Fruit fly (Drosophila melanogaster) whole organism, embryonic: Measurements from ENCODE around the gene phol.

Experiments used
- Abd-B ChIP-seq: fragments of 200-800 bp; sonication (Bioruptor generic); optimal IDR thresholded peaks from 2 replicates; lab custom pipeline; 2018; ENCODE audit warnings: missing biosample characterization, mild to moderate bottlenecking, missing genetic modification characterization, moderate library complexity
- Atf3 ChIP-seq: fragments of 200-800 bp; sonication (Bioruptor generic); optimal IDR thresholded peaks from 3 replicates; lab custom pipeline; 2016; ENCODE audit warnings: missing biosample characterization, missing genetic modification characterization
- B-H2 ChIP-seq: fragments of 200-800 bp; sonication (Bioruptor generic); optimal IDR thresholded peaks from 2 replicates; lab custom pipeline; 2018; ENCODE audit warnings: missing biosample characterization, mild to moderate bottlenecking, missing genetic modification characterization
- CG10267 ChIP-seq: fragments of 200-800 bp; sonication (Bioruptor generic); optimal IDR thresholded peaks from 2 replicates; lab custom pipeline; 2018; ENCODE audit warnings: missing biosample characterization, mild to moderate bottlenecking, missing genetic modification characterization, moderate library complexity
- CG10565 ChIP-seq: fragments of 200-800 bp; sonication (Bioruptor generic); optimal IDR thresholded peaks from 3 replicates; lab custom pipeline; 2016; ENCODE audit warnings: missing biosample characterization, mild to moderate bottlenecking, missing genetic modification characterization
- CG11560 ChIP-seq: fragments of 200-800 bp; sonication (Bioruptor generic); IDR thresholded peaks from 3 replicates; pipeline ENCODE4 v1.3.6; 2022; ENCODE audit warnings: missing biosample characterization, missing genetic modification characterization
- CG12071 ChIP-seq: fragments of 200-800 bp; sonication (Bioruptor generic); optimal IDR thresholded peaks from 3 replicates; lab custom pipeline; 2018; ENCODE audit warnings: missing biosample characterization, mild to moderate bottlenecking, missing genetic modification characterization
- CG12299 ChIP-seq: fragments of 200-800 bp; sonication (Bioruptor generic); optimal IDR thresholded peaks from 2 replicates; lab custom pipeline; 2018; ENCODE audit warnings: missing biosample characterization, mild to moderate bottlenecking, missing genetic modification characterization
- CG12769 ChIP-seq: fragments of 200-800 bp; sonication (Bioruptor generic); optimal IDR thresholded peaks from 2 replicates; lab custom pipeline; 2019; ENCODE audit warnings: missing biosample characterization, mild to moderate bottlenecking, missing genetic modification characterization, moderate library complexity
- CG13287 ChIP-seq: fragments of 200-800 bp; sonication (Bioruptor generic); IDR thresholded peaks from 2 replicates; pipeline ENCODE4 v1.3.6; 2022; ENCODE audit warnings: missing biosample characterization, missing genetic modification characterization; ENCODE audit not compliant: partially characterized antibody
- CG15073 ChIP-seq: fragments of 200-800 bp; sonication (Bioruptor generic); optimal IDR thresholded peaks from 2 replicates; lab custom pipeline; 2016; ENCODE audit warnings: missing biosample characterization, missing genetic modification characterization
- CG15696 ChIP-seq: fragments of 200-800 bp; sonication (Bioruptor generic); optimal IDR thresholded peaks from 2 replicates; lab custom pipeline; 2019; ENCODE audit warnings: missing biosample characterization, mild to moderate bottlenecking, missing genetic modification characterization, moderate library complexity
- CG16779 ChIP-seq: fragments of 200-800 bp; sonication (Bioruptor generic); IDR thresholded peaks from 2 replicates; pipeline ENCODE4 v1.3.6; 2022; ENCODE audit warnings: missing biosample characterization, missing genetic modification characterization
- CG16813 ChIP-seq: fragments of 200-800 bp; sonication (Bioruptor generic); IDR thresholded peaks from 3 replicates; pipeline ENCODE4 v1.3.6; 2022; ENCODE audit warnings: missing biosample characterization, missing genetic modification characterization; ENCODE audit not compliant: partially characterized antibody
- CG30431 ChIP-seq: fragments of 200-800 bp; sonication (Bioruptor generic); optimal IDR thresholded peaks from 2 replicates; lab custom pipeline; 2017; ENCODE audit warnings: missing biosample characterization, missing genetic modification characterization
- CG3838 ChIP-seq: fragments of 200-800 bp; sonication (Bioruptor generic); optimal IDR thresholded peaks from 3 replicates; lab custom pipeline; 2016; ENCODE audit warnings: missing biosample characterization, missing genetic modification characterization
- CG4404 ChIP-seq: fragments of 200-800 bp; sonication (Bioruptor generic); IDR thresholded peaks from 2 replicates; pipeline ENCODE4 v1.3.6; 2022; ENCODE audit warnings: missing biosample characterization, missing genetic modification characterization
- CG4707 ChIP-seq: fragments of 200-800 bp; sonication (Bioruptor generic); optimal IDR thresholded peaks from 2 replicates; lab custom pipeline; 2018; ENCODE audit warnings: missing biosample characterization, mild to moderate bottlenecking, missing genetic modification characterization, moderate library complexity
- CG6765 ChIP-seq: fragments of 200-800 bp; sonication (Bioruptor generic); optimal IDR thresholded peaks from 3 replicates; lab custom pipeline; 2017; ENCODE audit warnings: missing biosample characterization, mild to moderate bottlenecking, missing genetic modification characterization
- CG8924 ChIP-seq: fragments of 200-800 bp; optimal IDR thresholded peaks from 3 replicates; lab custom pipeline; 2019; ENCODE audit warnings: missing biosample characterization, mild to moderate bottlenecking, missing genetic modification characterization, moderate library complexity
- CHES-1-like ChIP-seq: fragments of 200-800 bp; sonication (Bioruptor generic); optimal IDR thresholded peaks from 2 replicates; lab custom pipeline; 2016; ENCODE audit warnings: missing biosample characterization, missing genetic modification characterization
- CoRest ChIP-seq: fragments of 200-800 bp; sonication (Bioruptor generic); optimal IDR thresholded peaks from 3 replicates; lab custom pipeline; 2018; ENCODE audit warnings: missing biosample characterization, mild to moderate bottlenecking, missing genetic modification characterization, moderate library complexity
- Dbx ChIP-seq: fragments of 200-800 bp; sonication (Bioruptor generic); IDR thresholded peaks from 3 replicates; pipeline ENCODE4 v1.3.6; 2022; ENCODE audit warnings: missing biosample characterization, missing genetic modification characterization
- E2f1 ChIP-seq: fragments of 200-800 bp; sonication (Bioruptor generic); IDR thresholded peaks from 2 replicates; pipeline ENCODE4 v1.3.6; 2022; ENCODE audit warnings: missing biosample characterization, missing genetic modification characterization
- E2f2 ChIP-seq: fragments of 200-800 bp; sonication (Bioruptor generic); IDR thresholded peaks from 2 replicates; pipeline ENCODE4 v1.3.6; 2022; ENCODE audit warnings: missing biosample characterization, missing genetic modification characterization
- Eip74EF ChIP-seq, 2 experiments: fragments of 200-800 bp in 1 of 2; fragments of >200 bp in 1 of 2; sonication (Bioruptor generic) in 1 of 2; optimal IDR thresholded peaks; 2 replicates each; lab custom pipeline; 2017 to 2019; ENCODE audit warnings: missing biosample characterization in 2 of 2, missing genetic modification characterization in 2 of 2, mild to moderate bottlenecking in 1 of 2, moderate library complexity in 1 of 2
- Gsc ChIP-seq: fragments of 200-800 bp; sonication (Bioruptor generic); IDR thresholded peaks from 2 replicates; pipeline ENCODE4 v1.3.6; 2022; ENCODE audit warnings: missing biosample characterization, missing genetic modification characterization
- Jarid2 ChIP-seq: fragments of 200-800 bp; sonication (Bioruptor generic); optimal IDR thresholded peaks from 3 replicates; lab custom pipeline; 2017; ENCODE audit warnings: mild to moderate bottlenecking, missing biosample characterization, missing genetic modification reagents, missing genetic modification characterization
- Kr ChIP-seq: fragments of 200-800 bp; sonication (Bioruptor generic); optimal IDR thresholded peaks from 2 replicates; lab custom pipeline; 2017; ENCODE audit warnings: missing biosample characterization, mild to moderate bottlenecking, missing genetic modification characterization
- Med ChIP-seq: fragments of 200-800 bp; sonication (Bioruptor generic); peaks from one replicate; lab custom pipeline; 2016; ENCODE audit warnings: missing biosample characterization, missing genetic modification characterization, mild to moderate bottlenecking, inconsistent platforms, moderate library complexity
- NC2α ChIP-seq: fragments of 200-800 bp; sonication (Bioruptor generic); optimal IDR thresholded peaks from 2 replicates; lab custom pipeline; 2016; ENCODE audit warnings: missing biosample characterization, missing genetic modification characterization
- Nf-YA ChIP-seq: fragments of 200-800 bp; sonication (Bioruptor generic); IDR thresholded peaks from 2 replicates; pipeline ENCODE4 v1.3.6; 2022; ENCODE audit warnings: missing biosample characterization, missing genetic modification characterization
- Sry-δ ChIP-seq: fragments of 200-800 bp; sonication (Bioruptor generic); optimal IDR thresholded peaks from 2 replicates; lab custom pipeline; 2016; ENCODE audit warnings: missing biosample characterization, missing genetic modification characterization
- YL-1 ChIP-seq: fragments of 200-800 bp; sonication (Bioruptor generic); optimal IDR thresholded peaks from 3 replicates; lab custom pipeline; 2017; ENCODE audit warnings: missing biosample characterization, mild to moderate bottlenecking, missing genetic modification characterization
- ac ChIP-seq: fragments of 200-800 bp; sonication (Bioruptor generic); optimal IDR thresholded peaks from 3 replicates; lab custom pipeline; 2017; ENCODE audit warnings: missing biosample characterization, mild to moderate bottlenecking, missing genetic modification characterization
- corto ChIP-seq: fragments of 200-800 bp; sonication (Bioruptor generic); optimal IDR thresholded peaks from 2 replicates; lab custom pipeline; 2016; ENCODE audit warnings: missing biosample characterization, mild to moderate bottlenecking, missing genetic modification characterization, moderate library complexity
- disco-r ChIP-seq: fragments of 200-800 bp; sonication (Bioruptor generic); optimal IDR thresholded peaks from 2 replicates; lab custom pipeline; 2016; ENCODE audit warnings: missing biosample characterization, missing genetic modification characterization
- fd3F ChIP-seq: fragments of 200-800 bp; sonication (Bioruptor generic); optimal IDR thresholded peaks from 2 replicates; lab custom pipeline; 2018; ENCODE audit warnings: missing biosample characterization, mild to moderate bottlenecking, missing genetic modification characterization, moderate library complexity
- hb ChIP-seq: fragments of 200-800 bp; sonication (Bioruptor generic); IDR thresholded peaks from 3 replicates; pipeline ENCODE4 v1.3.6; 2022; ENCODE audit warnings: missing biosample characterization, missing genetic modification characterization; ENCODE audit not compliant: partially characterized antibody
- hbn ChIP-seq: fragments of 200-800 bp; sonication (Bioruptor generic); IDR thresholded peaks from 2 replicates; pipeline ENCODE4 v1.3.6; 2022; ENCODE audit warnings: missing biosample characterization, missing genetic modification characterization; ENCODE audit not compliant: partially characterized antibody
- kah ChIP-seq: fragments of 200-800 bp; sonication (Bioruptor generic); optimal IDR thresholded peaks from 2 replicates; lab custom pipeline; 2018; ENCODE audit warnings: missing biosample characterization, mild to moderate bottlenecking, missing genetic modification characterization
- kay ChIP-seq: fragments of 200-800 bp; sonication (Bioruptor generic); optimal IDR thresholded peaks from 2 replicates; lab custom pipeline; 2016; ENCODE audit warnings: missing biosample characterization, missing genetic modification characterization
- lbe ChIP-seq: fragments of 200-800 bp; sonication (Bioruptor generic); optimal IDR thresholded peaks from 2 replicates; lab custom pipeline; 2016; ENCODE audit warnings: missing biosample characterization, mild to moderate bottlenecking, missing genetic modification characterization
- lmd ChIP-seq: fragments of 200-800 bp; sonication (Bioruptor generic); IDR thresholded peaks from 2 replicates; pipeline ENCODE4 v1.3.6; 2022; ENCODE audit warnings: missing biosample characterization, missing genetic modification characterization
- lola ChIP-seq, 3 experiments: fragments of >200 bp in 2 of 3; fragments of 200-800 bp in 1 of 3; sonication (Bioruptor generic) in 1 of 3; optimal IDR thresholded peaks; 2 replicates each; lab custom pipeline; 2017 to 2019; ENCODE audit warnings: missing biosample characterization in 3 of 3, missing genetic modification characterization in 3 of 3, mild to moderate bottlenecking in 1 of 3, moderate library complexity in 1 of 3
- odd ChIP-seq: fragments of 200-800 bp; sonication (Bioruptor generic); optimal IDR thresholded peaks from 2 replicates; lab custom pipeline; 2017; ENCODE audit warnings: missing biosample characterization, mild to moderate bottlenecking, missing genetic modification characterization
- peb ChIP-seq: fragments of 200-800 bp; sonication (Bioruptor generic); IDR thresholded peaks from 2 replicates; pipeline ENCODE4 v1.3.6; 2022; ENCODE audit warnings: missing biosample characterization, missing genetic modification characterization
- sob ChIP-seq: fragments of 200-800 bp; sonication (Bioruptor generic); IDR thresholded peaks from 2 replicates; pipeline ENCODE4 v1.3.6; 2022; ENCODE audit warnings: missing biosample characterization, missing genetic modification characterization
- tin ChIP-seq: fragments of 200-800 bp; sonication (Bioruptor generic); optimal IDR thresholded peaks from 3 replicates; lab custom pipeline; 2016; ENCODE audit warnings: missing biosample characterization, missing genetic modification characterization
- zfh2 ChIP-seq: fragments of 200-800 bp; sonication (Bioruptor generic); optimal IDR thresholded peaks from 2 replicates; lab custom pipeline; 2016; ENCODE audit warnings: missing biosample characterization, missing genetic modification characterization

Gene phol

DNA sequence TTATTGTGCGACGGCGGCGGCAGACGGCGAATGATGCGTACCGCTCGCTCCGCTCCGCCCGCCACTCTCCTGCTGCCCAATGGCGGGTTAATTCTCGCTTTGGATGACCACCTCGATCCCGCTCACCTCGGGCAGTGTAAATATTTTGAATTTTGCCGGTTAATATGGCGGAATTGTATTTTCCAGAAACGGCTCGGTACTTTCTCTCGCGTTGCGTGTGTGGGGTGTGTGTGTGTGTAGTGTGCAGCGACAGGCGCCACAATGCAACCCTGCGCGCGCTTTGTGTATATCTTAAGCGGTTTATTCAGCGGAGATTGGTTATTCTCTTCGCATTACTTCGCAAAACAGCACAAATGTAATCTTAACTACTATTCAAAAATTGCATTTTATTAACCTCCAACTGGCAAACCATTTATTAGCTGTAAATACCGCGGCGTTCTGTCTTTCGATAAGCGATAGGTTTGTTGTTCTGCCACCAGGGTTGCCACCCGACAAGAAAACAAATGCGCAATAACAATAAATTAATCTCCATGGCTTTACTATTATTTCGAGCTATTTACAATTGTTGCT lies at the start of gene phol, which contains the start of gene CG3552 (continued):
- TF ChIP-seq Gsc (GFP tag; lab: Robert Waterston, UW) = no peak
- TF ChIP-seq CG30431 (GFP tag; lab: Kevin White, UChicago) = no peak
- peak; percentile 10 for TF ChIP-seq CG12769 (tag; lab: Kevin White, UChicago)
- TF ChIP-seq CG4404 (GFP tag; lab: Robert Waterston, UW) = no peak
- TF ChIP-seq fd3F = no peak
- TF ChIP-seq Jarid2 (GFP tag; lab: Kevin White, UChicago) = no peak
- no peak for TF ChIP-seq CG15073 (GFP tag; lab: Kevin White, UChicago)
- peak; percentile 51 for TF ChIP-seq CG8924
- TF ChIP-seq Med (GFP tag; lab: Kevin White, UChicago) = peak; percentile 82
- TF ChIP-seq E2f1 (GFP tag; lab: Robert Waterston, UW) = no peak
- no peak for TF ChIP-seq lola (GFP tag; optimal IDR thresholded peaks at IDR 0.05; lab: Kevin White, UChicago)
- 0 out of 2 replicates have a peak, but pooled peaks have one; percentile 6 for TF ChIP-seq sob (GFP tag; lab: Robert Waterston, UW)
- no peak for TF ChIP-seq NC2α (GFP tag; lab: Kevin White, UChicago)
- no peak for TF ChIP-seq CG12071 (GFP tag; lab: Kevin White, UChicago)
- TF ChIP-seq Abd-B = peak; percentile 18
- TF ChIP-seq Dbx = no peak
- TF ChIP-seq corto = no peak
- TF ChIP-seq hb (GFP tag; lab: Robert Waterston, UW) = peak; percentile 45; the same call in 1 of the 3 replicates
- TF ChIP-seq CG10267 = peak; percentile 48
- TF ChIP-seq kay = no peak
- peak; percentile 62 for TF ChIP-seq Sry-δ (GFP tag; lab: Kevin White, UChicago)
- TF ChIP-seq CG3838 (GFP tag; lab: Kevin White, UChicago) = no peak
- no peak for TF ChIP-seq CG4707 (GFP tag; lab: Kevin White, UChicago)
- no peak for TF ChIP-seq lbe (GFP tag; lab: Kevin White, UChicago)
- no peak for TF ChIP-seq CG16779
- TF ChIP-seq CoRest (tag; lab: Kevin White, UChicago) = peak; percentile 24
- TF ChIP-seq Atf3 (GFP tag; lab: Kevin White, UChicago) = no peak
- TF ChIP-seq CG16813 (GFP tag; lab: Robert Waterston, UW) = peak; percentile 53; the same call in 2 of the 3 replicates
- no peak for TF ChIP-seq tin (GFP tag; lab: Kevin White, UChicago)
- no peak for TF ChIP-seq odd (GFP tag; lab: Kevin White, UChicago)
- TF ChIP-seq CG10565 (GFP tag; lab: Kevin White, UChicago) = no peak
- TF ChIP-seq zfh2 (GFP tag; lab: Kevin White, UChicago) = no peak
- peak; percentile 17 for TF ChIP-seq CHES-1-like (GFP tag; lab: Kevin White, UChicago)
- TF ChIP-seq ac (GFP tag; lab: Kevin White, UChicago) = no peak
- no peak for TF ChIP-seq Nf-YA (GFP tag; lab: Robert Waterston, UW)
- no peak for TF ChIP-seq CG11560 (tag; lab: Robert Waterston, UW)
- no peak for TF ChIP-seq Eip74EF (GFP tag; optimal IDR thresholded peaks at IDR 0.05; lab: Kevin White, UChicago)
- TF ChIP-seq kah (GFP tag; lab: Kevin White, UChicago) = no peak
- no peak for TF ChIP-seq CG12299 (tag; lab: Kevin White, UChicago)
- peak; percentile 79 for TF ChIP-seq YL-1 (GFP tag; lab: Kevin White, UChicago)
- peak; percentile 66 for TF ChIP-seq E2f2 (GFP tag; lab: Robert Waterston, UW)
- TF ChIP-seq peb (GFP tag; lab: Robert Waterston, UW) = no peak
- TF ChIP-seq lmd (GFP tag; lab: Robert Waterston, UW) = no peak
- no peak for TF ChIP-seq CG15696
- TF ChIP-seq B-H2 (GFP tag; lab: Kevin White, UChicago) = peak; percentile 28
- TF ChIP-seq disco-r = no peak
- no peak for TF ChIP-seq hbn (GFP tag; lab: Robert Waterston, UW)
- TF ChIP-seq CG13287 (GFP tag; lab: Robert Waterston, UW) = peak; percentile 31; the same call in 1 of the 2 replicates
- TF ChIP-seq Kr (GFP tag; lab: Kevin White, UChicago) = no peak
- TF ChIP-seq CG6765 (GFP tag; lab: Kevin White, UChicago) = no peak
